Worm (Caenorhabditis elegans) whole organism, L4/young adult: ENCODE data around the gene epi-1.

Experiments used
- W03F9.2 ChIP-seq: fragments of 150-350 bp; optimal IDR thresholded peaks from 2 replicates; lab custom pipeline; 2014; ENCODE audit warnings: missing biosample characterization, missing genetic modification characterization
- dao-5 ChIP-seq: sonication (generic microtip); optimal IDR thresholded peaks from 2 replicates; lab custom pipeline; 2016; ENCODE audit warnings: missing genotype, missing genetic modification characterization, moderate library complexity, missing compliant biosample characterization
- him-1 ChIP-seq: sonication (generic microtip); optimal IDR thresholded peaks from 2 replicates; lab custom pipeline; 2016; ENCODE audit warnings: missing genotype, missing genetic modification reagents, missing genetic modification characterization, missing compliant biosample characterization

DNA sequence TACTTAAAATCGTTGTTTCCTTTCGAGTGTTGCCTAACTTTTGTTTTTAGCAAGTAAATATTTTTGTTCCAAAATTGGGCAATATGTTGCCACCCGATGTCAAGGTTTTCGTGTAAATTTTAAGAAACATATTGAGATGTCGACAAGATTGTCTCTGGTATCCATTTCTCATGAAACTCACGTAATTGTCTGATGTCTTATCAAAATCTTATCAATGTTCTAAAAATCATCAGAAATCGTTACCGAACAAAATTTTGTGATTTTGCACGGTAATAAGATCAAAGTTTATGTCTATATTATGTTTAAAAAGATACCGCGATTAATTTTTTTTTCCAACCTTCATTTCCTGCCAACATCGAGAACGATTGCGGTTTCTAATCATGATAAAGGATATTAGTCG lies 32.4 kb downstream of the epi-1 start:
- TF ChIP-seq him-1 (tag; lab: Kevin White, UChicago) (no peak), dao-5 (tag; lab: Kevin White, UChicago) (no peak), W03F9.2 (tag; lab: Kevin White, UChicago) (no peak)
